Worm (Caenorhabditis elegans): ENCODE data around the gene sre-31.

The sre-31 gene

ce11 chrII:12410107-12410506 lies 1.5 kb upstream of the sre-31 start, which contains the start of gene F57G9.3:
Gene F57G9.3 (minus strand): TSS chrII:12410207.
- TF ChIP-seq mml-1 (tag; optimal IDR thresholded peaks at IDR 0.05) = no peak
- TF ChIP-seq ztf-4 (tag; optimal IDR thresholded peaks at IDR 0.05) = no peak
- TF ChIP-seq egl-5 (tag; optimal IDR thresholded peaks at IDR 0.05) = no peak
- TF ChIP-seq aly-2 (tag; optimal IDR thresholded peaks at IDR 0.05) = no peak
- no peak for TF ChIP-seq elt-1 (tag; optimal IDR thresholded peaks at IDR 0.05)
- no peak for TF ChIP-seq pqm-1 (tag; optimal IDR thresholded peaks at IDR 0.05)
- TF ChIP-seq ceh-16 (tag; optimal IDR thresholded peaks at IDR 0.05) = no peak
- no peak for TF ChIP-seq lin-15B (tag; optimal IDR thresholded peaks at IDR 0.05)
- TF ChIP-seq pha-4 (tag; optimal IDR thresholded peaks at IDR 0.05) = no peak
- no peak for TF ChIP-seq hmg-11 (tag; optimal IDR thresholded peaks at IDR 0.05)

ce11 chrII:12406394-12406793 lies 2.2 kb downstream of the sre-31 start, which contains the start of gene sre-30:
Gene sre-30 (minus strand): TSS chrII:12406494.
- TF ChIP-seq egl-27 (tag; optimal IDR thresholded peaks at IDR 0.05) = no peak
- TF ChIP-seq sea-2 (GFP tag; optimal IDR thresholded peaks at IDR 0.05) = no peak
- no peak for TF ChIP-seq nhr-76 (tag; optimal IDR thresholded peaks at IDR 0.05)
- no peak for TF ChIP-seq nhr-11 (tag; optimal IDR thresholded peaks at IDR 0.05)
- no peak for TF ChIP-seq nhr-25 (tag; optimal IDR thresholded peaks at IDR 0.05)

- TF ChIP-seq daf-12 (tag; optimal IDR thresholded peaks at IDR 0.05) = no peak
- TF ChIP-seq elt-3 (tag; optimal IDR thresholded peaks at IDR 0.05) = no peak
- no peak for TF ChIP-seq elt-2 (tag; optimal IDR thresholded peaks at IDR 0.05)
- no peak for TF ChIP-seq nfya-1 (tag; optimal IDR thresholded peaks at IDR 0.05; ENCODE audit: insufficient read depth)
- no peak for TF ChIP-seq ztf-11 (tag; optimal IDR thresholded peaks at IDR 0.05)
- TF ChIP-seq R02D3.7 (tag; optimal IDR thresholded peaks at IDR 0.05) = no peak
- no peak for TF ChIP-seq ceh-82 (tag; optimal IDR thresholded peaks at IDR 0.05)
- TF ChIP-seq nhr-25 (tag; optimal IDR thresholded peaks at IDR 0.05) = no peak
- TF ChIP-seq ama-1 (optimal IDR thresholded peaks at IDR 0.05) = no peak
- TF ChIP-seq snpc-4 (tag; optimal IDR thresholded peaks at IDR 0.05) = no peak
- no peak for TF ChIP-seq tbx-2 (tag; optimal IDR thresholded peaks at IDR 0.05)
These were observed 6.8 kb downstream of the sre-31 start, which contains the start of gene sre-29 for ce11 chrII:12401791-12402190. Gene sre-29 (minus strand): TSS chrII:12401891.

ce11 chrII:12397656-12398055 lies 11.0 kb downstream of the sre-31 start, which contains the start of gene F57G9.7:
Gene F57G9.7 (minus strand): TSS chrII:12397756.
- TF ChIP-seq ceh-9 (tag; optimal IDR thresholded peaks at IDR 0.05) (no peak), ama-1 (optimal IDR thresholded peaks at IDR 0.05) (no peak), fkh-10 (GFP tag; optimal IDR thresholded peaks at IDR 0.05) (no peak), unc-62 (GFP tag; optimal IDR thresholded peaks at IDR 0.05) (no peak), hmg-11 (tag; optimal IDR thresholded peaks at IDR 0.05) (no peak), ceh-82 (tag; optimal IDR thresholded peaks at IDR 0.05) (no peak), aly-2 (tag; optimal IDR thresholded peaks at IDR 0.05) (no peak), nhr-76 (tag; optimal IDR thresholded peaks at IDR 0.05) (no peak), lsy-12 (tag; optimal IDR thresholded peaks at IDR 0.05) (no peak), mml-1 (tag; optimal IDR thresholded peaks at IDR 0.05) (no peak), elt-3 (tag; optimal IDR thresholded peaks at IDR 0.05) (no peak), tbx-2 (tag; optimal IDR thresholded peaks at IDR 0.05) (no peak), fkh-2 (tag; optimal IDR thresholded peaks at IDR 0.05) (no peak), nhr-43 (tag; optimal IDR thresholded peaks at IDR 0.05; ENCODE audit: poor library complexity, severe bottlenecking) (no peak), nfya-1 (tag; optimal IDR thresholded peaks at IDR 0.05; ENCODE audit: insufficient read depth) (no peak)

- no peak for TF ChIP-seq zag-1 (tag; optimal IDR thresholded peaks at IDR 0.05)
- TF ChIP-seq ceh-28 (tag; optimal IDR thresholded peaks at IDR 0.05) = peak; percentile 91
- no peak for TF ChIP-seq tbx-2 (tag; optimal IDR thresholded peaks at IDR 0.05)
These were observed 14.5 kb downstream of the sre-31 start for ce11 chrII:12394138-12394537.

- TF ChIP-seq daf-12 (tag; optimal IDR thresholded peaks at IDR 0.05) (no peak), hmg-11 (tag; optimal IDR thresholded peaks at IDR 0.05) (no peak), eor-1 (tag; optimal IDR thresholded peaks at IDR 0.05) (no peak), jun-1 (tag; optimal IDR thresholded peaks at IDR 0.05) (no peak), ceh-16 (tag; optimal IDR thresholded peaks at IDR 0.05) (no peak), pqm-1 (tag; optimal IDR thresholded peaks at IDR 0.05) (no peak), unc-62 (GFP tag; optimal IDR thresholded peaks at IDR 0.05) (no peak), ztf-4 (tag; optimal IDR thresholded peaks at IDR 0.05) (no peak), fkh-2 (tag; optimal IDR thresholded peaks at IDR 0.05) (no peak), ceh-82 (tag; optimal IDR thresholded peaks at IDR 0.05) (no peak)
These were observed 14.9 kb downstream of the sre-31 start, which contains the start of gene Y57A10B.7 for ce11 chrII:12393690-12394089. Gene Y57A10B.7 (minus strand): TSS chrII:12393790.
